Fruit fly (Drosophila melanogaster): ENCODE data around the gene CG14731.
A peak's percentile ranks its signal among the peaks of the same experiment; 100 is the strongest.

The CG14731 gene

dm6 chr3R:11962739-11963214 is 31.7 kb downstream of the CG14731 start, which contains the start of the genes CG3281 and aurA (continued):
- no peak for TF ChIP-seq CG3919 (GFP tag; optimal IDR thresholded peaks at IDR 0.05)
- no peak for TF ChIP-seq CG16779 (tag; optimal IDR thresholded peaks at IDR 0.05)
- TF ChIP-seq Ets96B (tag; optimal IDR thresholded peaks at IDR 0.05), result peak; percentile 49
- no peak for TF ChIP-seq CG4318 (GFP tag; optimal IDR thresholded peaks at IDR 0.05)
- TF ChIP-seq CG8119 (GFP tag; IDR thresholded peaks at IDR 0.05), result 0 out of 3 replicates have a peak, but pooled peaks have one; percentile 21
- peak; percentile 0 for TF ChIP-seq dac (GFP tag; optimal IDR thresholded peaks at IDR 0.05)
- TF ChIP-seq CG8632 (GFP tag; optimal IDR thresholded peaks at IDR 0.05), result peak; percentile 5
- peak; percentile 85 for TF ChIP-seq Eip78C (GFP tag)
- peak; percentile 51 for TF ChIP-seq CG11902 (GFP tag; optimal IDR thresholded peaks at IDR 0.05)
- TF ChIP-seq acj6 (GFP tag; optimal IDR thresholded peaks at IDR 0.05), result peak; percentile 66
- peak; percentile 57 for TF ChIP-seq CG32006 (GFP tag; optimal IDR thresholded peaks at IDR 0.05)
- peak; percentile 68 for TF ChIP-seq Sox15 (GFP tag; optimal IDR thresholded peaks at IDR 0.05)
- no peak for TF ChIP-seq Eip93F (GFP tag; optimal IDR thresholded peaks at IDR 0.05)
- no peak for TF ChIP-seq CG1621 (tag; optimal IDR thresholded peaks at IDR 0.05)
- TF ChIP-seq CG15336 (GFP tag; IDR thresholded peaks at IDR 0.05), result no peak
- TF ChIP-seq CG7368 (GFP tag; optimal IDR thresholded peaks at IDR 0.05), result peak; percentile 5
- peak; percentile 78 for TF ChIP-seq lz (GFP tag; optimal IDR thresholded peaks at IDR 0.05)
- no peak for TF ChIP-seq pdm3 (GFP tag; optimal IDR thresholded peaks at IDR 0.05)
- no peak for TF ChIP-seq CG6854 (GFP tag; optimal IDR thresholded peaks at IDR 0.05)
- peak; percentile 73 for TF ChIP-seq Hr4 (GFP tag; optimal IDR thresholded peaks at IDR 0.05)

- TF ChIP-seq salr (GFP tag; optimal IDR thresholded peaks at IDR 0.05) (no peak), CG4318 (GFP tag; optimal IDR thresholded peaks at IDR 0.05) (no peak), CG10669 (GFP tag; optimal IDR thresholded peaks at IDR 0.05) (no peak), spab (GFP tag; optimal IDR thresholded peaks at IDR 0.05) (no peak), CG3919 (GFP tag; optimal IDR thresholded peaks at IDR 0.05) (no peak), Hr38 (GFP tag; optimal IDR thresholded peaks at IDR 0.05) (no peak), Lpt (GFP tag; optimal IDR thresholded peaks at IDR 0.05) (no peak), CG9139 (GFP tag; optimal IDR thresholded peaks at IDR 0.05) (no peak), eg (GFP tag; IDR thresholded peaks at IDR 0.05) (no peak), topi (GFP tag; optimal IDR thresholded peaks at IDR 0.05) (no peak), esn (GFP tag; optimal IDR thresholded peaks at IDR 0.05) (no peak), CG8119 (GFP tag; IDR thresholded peaks at IDR 0.05) (no peak), Ets96B (tag; optimal IDR thresholded peaks at IDR 0.05) (no peak), vri (GFP tag; optimal IDR thresholded peaks at IDR 0.05) (no peak), CG16779 (tag; optimal IDR thresholded peaks at IDR 0.05) (no peak), fkh (GFP tag; optimal IDR thresholded peaks at IDR 0.05) (no peak), svp (GFP tag) (no peak)
Measured at dm6 chr3R:11964000-11964399, 32.9 kb downstream of the CG14731 start.

dm6 chr3R:11967262-11968029 is 36.4 kb downstream of the CG14731 start, which contains the start of the genes CG12213 and GC1:
Gene CG12213, minus strand, starts transcription at chr3R:11967691.
Gene GC1, plus strand, starts transcription at chr3R:11967708.
- TF ChIP-seq Hr4 (GFP tag; optimal IDR thresholded peaks at IDR 0.05) (peak; percentile 20), Smox (GFP tag; optimal IDR thresholded peaks at IDR 0.05) (no peak), CG15336 (GFP tag; IDR thresholded peaks at IDR 0.05) (no peak; the same call in 1 of the 2 replicates), vri (GFP tag; optimal IDR thresholded peaks at IDR 0.05) (peak; percentile 33), Met (GFP tag; optimal IDR thresholded peaks at IDR 0.05) (peak; percentile 40), CG11902 (GFP tag; optimal IDR thresholded peaks at IDR 0.05) (no peak), Blimp-1 (GFP tag; optimal IDR thresholded peaks at IDR 0.05) (no peak), ss (GFP tag; optimal IDR thresholded peaks at IDR 0.05) (peak in 1 of 2 experiments; percentile 11), CG10631 (GFP tag; optimal IDR thresholded peaks at IDR 0.05) (peak; percentile 29), Eip78C (GFP tag) (peak; percentile 36), svp (GFP tag) (peak; percentile 72), CG31627 (GFP tag; optimal IDR thresholded peaks at IDR 0.05) (peak; percentile 16), spab (GFP tag; optimal IDR thresholded peaks at IDR 0.05) (no peak), Sox14 (GFP tag; optimal IDR thresholded peaks at IDR 0.05) (peak; percentile 27), net (GFP tag; optimal IDR thresholded peaks at IDR 0.05) (no peak), CG6808 (GFP tag; optimal IDR thresholded peaks at IDR 0.05) (peak; percentile 9), Ets96B (tag; optimal IDR thresholded peaks at IDR 0.05) (peak; percentile 32), eg (GFP tag; IDR thresholded peaks at IDR 0.05) (peak; percentile 46; the same call in 1 of the 3 replicates), CG9139 (GFP tag; optimal IDR thresholded peaks at IDR 0.05) (no peak), CG4318 (GFP tag; optimal IDR thresholded peaks at IDR 0.05) (no peak), Eip75B (GFP tag; optimal IDR thresholded peaks at IDR 0.05) (peak; percentile 40), CG6792 (GFP tag; optimal IDR thresholded peaks at IDR 0.05) (no peak), CG8319 (GFP tag; optimal IDR thresholded peaks at IDR 0.05) (no peak), cyc (GFP tag; optimal IDR thresholded peaks at IDR 0.05) (no peak), Hr38 (GFP tag; optimal IDR thresholded peaks at IDR 0.05) (no peak), CG7368 (GFP tag; optimal IDR thresholded peaks at IDR 0.05) (no peak), CG8119 (GFP tag; IDR thresholded peaks at IDR 0.05) (no peak), dac (GFP tag; optimal IDR thresholded peaks at IDR 0.05) (no peak)
